Fruit fly (Drosophila melanogaster): ENCODE results near the gene CAH16.
A peak's percentile ranks its signal among the peaks of the same experiment; 100 is the strongest.

Gene CAH16

DNA sequence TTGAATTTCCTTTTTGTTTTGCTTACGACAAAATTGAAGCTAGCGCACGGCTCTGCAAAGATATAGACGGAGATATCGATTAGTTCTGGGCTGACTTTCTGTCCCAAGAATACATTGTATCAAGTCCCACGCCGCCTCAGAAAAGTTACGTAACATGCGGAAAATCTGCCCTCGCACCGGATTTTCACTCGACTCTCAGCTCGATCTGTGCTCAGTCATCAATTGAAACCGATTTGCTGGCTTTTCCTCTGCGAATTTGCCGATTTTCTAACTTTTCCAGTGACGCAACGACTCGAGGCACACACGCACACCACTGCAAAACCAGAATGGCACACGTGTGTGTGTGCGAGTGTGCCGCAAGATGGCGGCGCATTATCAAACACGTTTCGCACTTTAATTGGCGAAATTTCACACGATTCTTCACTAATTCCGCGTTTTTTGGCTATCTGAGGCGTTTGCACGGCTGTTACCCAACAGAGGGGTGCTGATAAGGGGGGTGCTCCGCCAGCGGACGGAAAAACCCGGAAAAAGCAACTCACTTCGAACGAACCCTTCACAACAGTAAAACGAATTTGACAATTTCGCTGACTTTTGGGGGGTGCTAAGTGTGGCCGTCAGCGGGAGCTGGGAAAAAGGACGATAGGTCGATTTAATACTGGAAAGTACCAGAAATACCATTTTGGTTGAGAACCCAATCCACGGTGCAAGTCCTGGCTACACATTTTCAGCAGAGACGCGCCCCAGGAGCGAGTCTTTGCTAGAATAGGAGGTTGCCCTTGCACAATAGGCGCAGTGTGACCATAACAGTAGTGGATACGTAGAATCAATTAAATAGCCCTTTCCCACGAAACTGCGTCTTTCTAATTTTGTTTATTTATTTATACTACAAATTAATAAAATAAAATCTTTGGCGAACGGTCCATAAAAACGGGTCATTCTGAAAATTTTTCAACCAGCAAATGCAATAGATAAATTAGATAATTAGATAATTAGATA is 40.8 kb upstream of the CAH16 start, which contains the start of gene ATPsynC (continued):
- no peak for TF ChIP-seq lz (GFP tag; optimal IDR thresholded peaks at IDR 0.05)
- TF ChIP-seq Lpt (GFP tag; optimal IDR thresholded peaks at IDR 0.05): no peak
- peak; percentile 94 for TF ChIP-seq dsx (GFP tag; optimal IDR thresholded peaks at IDR 0.05; ENCODE audit: poor library complexity, severe bottlenecking)
- no peak for TF ChIP-seq Eip93F (GFP tag; optimal IDR thresholded peaks at IDR 0.05)
- no peak for TF ChIP-seq CG10631 (GFP tag; optimal IDR thresholded peaks at IDR 0.05)
- TF ChIP-seq cyc (GFP tag; optimal IDR thresholded peaks at IDR 0.05): no peak
- peak; percentile 19 for TF ChIP-seq CG3919 (GFP tag; optimal IDR thresholded peaks at IDR 0.05)
- TF ChIP-seq Hr38 (GFP tag; optimal IDR thresholded peaks at IDR 0.05): no peak
- TF ChIP-seq CG31627 (GFP tag; optimal IDR thresholded peaks at IDR 0.05): peak; percentile 17
- TF ChIP-seq CG34406 (GFP tag; optimal IDR thresholded peaks at IDR 0.05): no peak
- TF ChIP-seq Blimp-1 (GFP tag; optimal IDR thresholded peaks at IDR 0.05): no peak
- no peak for TF ChIP-seq CG11294 (GFP tag; IDR thresholded peaks at IDR 0.05)
- TF ChIP-seq Ets21C (GFP tag; optimal IDR thresholded peaks at IDR 0.05): no peak
- TF ChIP-seq CG6854 (GFP tag; optimal IDR thresholded peaks at IDR 0.05): peak; percentile 85
- peak; percentile 26 for TF ChIP-seq Ets96B (tag; optimal IDR thresholded peaks at IDR 0.05)
- no peak for TF ChIP-seq topi (GFP tag; optimal IDR thresholded peaks at IDR 0.05)

DNA sequence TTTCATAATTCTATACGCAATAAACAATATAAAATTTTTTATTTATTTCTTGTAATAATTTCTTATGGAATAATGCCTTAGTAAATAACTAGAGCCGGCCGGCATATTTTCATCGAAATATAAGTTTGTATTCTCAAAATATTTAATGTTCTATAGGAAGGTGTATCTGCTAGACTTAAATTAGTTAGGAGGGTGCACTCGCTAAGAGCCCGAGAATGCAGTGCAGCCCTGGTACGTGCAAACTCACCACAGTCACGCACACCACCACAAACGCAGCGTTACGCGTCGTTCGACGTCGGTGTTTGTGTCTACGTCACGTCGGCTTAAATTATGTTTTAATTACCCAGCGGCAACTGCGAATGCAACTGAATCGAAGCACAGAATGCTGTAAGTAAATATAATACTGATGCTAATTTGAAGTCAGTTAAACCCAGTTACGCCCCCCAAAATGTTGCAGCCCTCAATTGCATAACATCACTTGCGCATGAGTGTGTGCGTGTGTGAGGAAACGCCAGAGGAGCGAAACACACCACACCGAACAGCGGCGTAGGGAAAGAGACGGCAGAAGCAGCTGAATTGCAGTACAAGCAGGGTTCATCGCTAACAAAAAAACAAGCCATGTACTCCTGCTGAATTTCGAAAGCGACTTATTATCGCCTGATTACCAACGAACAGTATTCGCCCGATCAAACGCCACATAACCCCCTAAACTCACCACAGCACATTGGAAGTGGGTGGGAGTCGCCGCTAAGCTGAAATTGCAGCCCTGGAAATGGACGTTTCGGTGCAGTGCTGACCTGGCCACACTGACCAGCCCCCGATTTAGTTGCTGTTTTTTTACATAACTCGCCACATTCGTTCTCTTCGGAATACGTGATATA is 39.4 kb upstream of the CAH16 start, which contains the start of gene CG12054:
TSS of gene CG12054 (plus strand) at position 247 of the 881 bp plus-strand sequence.
- TF ChIP-seq CG11294 (GFP tag; IDR thresholded peaks at IDR 0.05): no peak
- TF ChIP-seq CG3032 (tag; optimal IDR thresholded peaks at IDR 0.05): no peak
- no peak for TF ChIP-seq lz (GFP tag; optimal IDR thresholded peaks at IDR 0.05)
- TF ChIP-seq ss (GFP tag; optimal IDR thresholded peaks at IDR 0.05): no peak
- TF ChIP-seq Sox15 (GFP tag; optimal IDR thresholded peaks at IDR 0.05): no peak
- TF ChIP-seq topi (GFP tag; optimal IDR thresholded peaks at IDR 0.05): peak; percentile 18
- no peak for TF ChIP-seq fkh (GFP tag; optimal IDR thresholded peaks at IDR 0.05)
- TF ChIP-seq Ets21C (GFP tag; optimal IDR thresholded peaks at IDR 0.05): no peak
- no peak for TF ChIP-seq Smox (GFP tag; optimal IDR thresholded peaks at IDR 0.05)
- TF ChIP-seq cyc (GFP tag; optimal IDR thresholded peaks at IDR 0.05): no peak
- no peak for TF ChIP-seq achi (GFP tag; optimal IDR thresholded peaks at IDR 0.05)
- no peak for TF ChIP-seq CG8119 (GFP tag; IDR thresholded peaks at IDR 0.05)
- TF ChIP-seq CG34406 (GFP tag; optimal IDR thresholded peaks at IDR 0.05): no peak
- no peak for TF ChIP-seq CG4318 (GFP tag; optimal IDR thresholded peaks at IDR 0.05)
- TF ChIP-seq Eip78C (GFP tag): peak; percentile 76
- no peak for TF ChIP-seq CG6854 (GFP tag; optimal IDR thresholded peaks at IDR 0.05)
- TF ChIP-seq esn (GFP tag; optimal IDR thresholded peaks at IDR 0.05): peak; percentile 31
- no peak for TF ChIP-seq CG8632 (GFP tag; optimal IDR thresholded peaks at IDR 0.05)
- TF ChIP-seq dac (GFP tag; optimal IDR thresholded peaks at IDR 0.05): no peak
- no peak for TF ChIP-seq CG9139 (GFP tag; optimal IDR thresholded peaks at IDR 0.05)
- no peak for TF ChIP-seq dsx (GFP tag; optimal IDR thresholded peaks at IDR 0.05; ENCODE audit: poor library complexity, severe bottlenecking)
- no peak for TF ChIP-seq CG7368 (GFP tag; optimal IDR thresholded peaks at IDR 0.05)
- no peak for TF ChIP-seq CG6163 (GFP tag; IDR thresholded peaks at IDR 0.05)
- TF ChIP-seq eg (GFP tag; IDR thresholded peaks at IDR 0.05): no peak
- TF ChIP-seq svp (GFP tag): peak; percentile 34
- peak; percentile 100 for TF ChIP-seq vri (GFP tag; optimal IDR thresholded peaks at IDR 0.05)
- peak; percentile 23 for TF ChIP-seq pdm3 (GFP tag; optimal IDR thresholded peaks at IDR 0.05)
- TF ChIP-seq Gug (GFP tag; IDR thresholded peaks at IDR 0.05): no peak
- no peak for TF ChIP-seq Eip75B (GFP tag; optimal IDR thresholded peaks at IDR 0.05)
- TF ChIP-seq Blimp-1 (GFP tag; optimal IDR thresholded peaks at IDR 0.05): no peak
- TF ChIP-seq CG10669 (GFP tag; optimal IDR thresholded peaks at IDR 0.05): no peak
- no peak for TF ChIP-seq Met (GFP tag; optimal IDR thresholded peaks at IDR 0.05)
- no peak for TF ChIP-seq CG15336 (GFP tag; IDR thresholded peaks at IDR 0.05)
- TF ChIP-seq OdsH (GFP tag; optimal IDR thresholded peaks at IDR 0.05): peak; percentile 12
- TF ChIP-seq Sox14 (GFP tag; optimal IDR thresholded peaks at IDR 0.05): no peak
- TF ChIP-seq net (GFP tag; optimal IDR thresholded peaks at IDR 0.05): no peak
- TF ChIP-seq CG16779 (tag; optimal IDR thresholded peaks at IDR 0.05): no peak
- no peak for TF ChIP-seq salr (GFP tag; optimal IDR thresholded peaks at IDR 0.05)
